Fruit fly (Drosophila melanogaster) whole organism, embryonic: Measurements from ENCODE around the gene nonA.

Experiments
- Ada2b ChIP-seq: fragments of 200-800 bp; sonication (Bioruptor generic); IDR thresholded peaks from 2 replicates; pipeline ENCODE4 v1.3.6; 2022; ENCODE audit warnings: missing biosample characterization, missing genetic modification characterization
- Antp ChIP-seq: fragments of 200-800 bp; sonication (Bioruptor generic); optimal IDR thresholded peaks from 3 replicates; lab custom pipeline; 2016; ENCODE audit warnings: missing biosample characterization, missing genetic modification characterization
- Asciz ChIP-seq: fragments of 200-800 bp; sonication (Bioruptor generic); optimal IDR thresholded peaks from 2 replicates; lab custom pipeline; 2017; ENCODE audit warnings: missing biosample characterization, mild to moderate bottlenecking, missing genetic modification characterization, missing genetic modification reagents
- CG10147 ChIP-seq: fragments of 200-800 bp; sonication (Bioruptor generic); optimal IDR thresholded peaks from 2 replicates; lab custom pipeline; 2019; ENCODE audit warnings: missing biosample characterization, mild to moderate bottlenecking, missing genetic modification characterization, moderate library complexity
- CG10462 ChIP-seq: fragments of 200-800 bp; sonication (Bioruptor generic); optimal IDR thresholded peaks from 2 replicates; lab custom pipeline; 2016; ENCODE audit warnings: missing biosample characterization, missing genetic modification characterization
- CG11560 ChIP-seq: fragments of 200-800 bp; sonication (Bioruptor generic); IDR thresholded peaks from 3 replicates; pipeline ENCODE4 v1.3.6; 2022; ENCODE audit warnings: missing biosample characterization, missing genetic modification characterization
- CG13123 ChIP-seq: fragments of 200-800 bp; sonication (Bioruptor generic); optimal IDR thresholded peaks from 2 replicates; lab custom pipeline; 2016; ENCODE audit warnings: missing biosample characterization, missing genetic modification characterization
- CG14667 ChIP-seq: fragments of 200-800 bp; sonication (Bioruptor generic); IDR thresholded peaks from 2 replicates; pipeline ENCODE4 v1.3.6; 2022; ENCODE audit warnings: missing biosample characterization, missing genetic modification characterization
- CG15479 ChIP-seq: fragments of 200-800 bp; sonication (Bioruptor generic); optimal IDR thresholded peaks from 3 replicates; lab custom pipeline; 2019; ENCODE audit warnings: missing biosample characterization, mild to moderate bottlenecking, missing genetic modification characterization, moderate library complexity
- CG1792 ChIP-seq: fragments of 200-800 bp; sonication (Bioruptor generic); optimal IDR thresholded peaks from 2 replicates; lab custom pipeline; 2016; ENCODE audit warnings: missing biosample characterization, missing genetic modification characterization
- CG2875 ChIP-seq: fragments of 200-800 bp; sonication (Bioruptor generic); optimal IDR thresholded peaks from 2 replicates; lab custom pipeline; 2017; ENCODE audit warnings: missing biosample characterization, mild to moderate bottlenecking, missing genetic modification characterization, missing genetic modification reagents
- CG30431 ChIP-seq: fragments of 200-800 bp; sonication (Bioruptor generic); optimal IDR thresholded peaks from 2 replicates; lab custom pipeline; 2017; ENCODE audit warnings: missing biosample characterization, missing genetic modification characterization
- CG32532 ChIP-seq: fragments of 200-800 bp; sonication (Bioruptor generic); IDR thresholded peaks from 2 replicates; pipeline ENCODE4 v1.3.6; 2022; ENCODE audit warnings: missing biosample characterization, missing genetic modification characterization
- CG3847 ChIP-seq: fragments of 200-800 bp; sonication (Bioruptor generic); IDR thresholded peaks from 2 replicates; pipeline ENCODE4 v1.3.6; 2022; ENCODE audit warnings: missing biosample characterization, missing genetic modification characterization
- CG3995 ChIP-seq: fragments of 200-800 bp; sonication (Bioruptor generic); optimal IDR thresholded peaks from 3 replicates; lab custom pipeline; 2016; ENCODE audit warnings: missing biosample characterization, missing genetic modification characterization
- CG4424 ChIP-seq: fragments of 200-800 bp; sonication (Bioruptor generic); optimal IDR thresholded peaks from 3 replicates; lab custom pipeline; 2016; ENCODE audit warnings: missing biosample characterization, missing genetic modification characterization
- CG6654 ChIP-seq: fragments of 200-800 bp; sonication (Bioruptor generic); optimal IDR thresholded peaks from 2 replicates; lab custom pipeline; 2017; ENCODE audit warnings: missing biosample characterization, mild to moderate bottlenecking, missing genetic modification characterization
- CG7372 ChIP-seq: fragments of 200-800 bp; sonication (Bioruptor generic); IDR thresholded peaks from 2 replicates; pipeline ENCODE4 v1.3.6; 2022; ENCODE audit warnings: missing biosample characterization, missing genetic modification characterization
- CG9876 ChIP-seq: fragments of 200-800 bp; sonication (Bioruptor generic); optimal IDR thresholded peaks from 2 replicates; lab custom pipeline; 2016; ENCODE audit warnings: missing biosample characterization, missing genetic modification characterization
- Dbx ChIP-seq: fragments of 200-800 bp; sonication (Bioruptor generic); IDR thresholded peaks from 3 replicates; pipeline ENCODE4 v1.3.6; 2022; ENCODE audit warnings: missing biosample characterization, missing genetic modification characterization
- Dip3 ChIP-seq: fragments of 200-800 bp; sonication (Bioruptor generic); optimal IDR thresholded peaks from 3 replicates; lab custom pipeline; 2016; ENCODE audit warnings: missing biosample characterization, missing genetic modification characterization
- Doc3 ChIP-seq: fragments of 200-800 bp; sonication (Bioruptor generic); IDR thresholded peaks from 3 replicates; pipeline ENCODE4 v1.3.6; 2022; ENCODE audit warnings: missing biosample characterization, missing genetic modification characterization; ENCODE audit not compliant: partially characterized antibody
- Elba2 ChIP-seq: fragments of 200-800 bp; sonication (Bioruptor generic); optimal IDR thresholded peaks from 3 replicates; lab custom pipeline; 2016; ENCODE audit warnings: missing biosample characterization, missing genetic modification characterization
- Ets65A ChIP-seq: fragments of 200-800 bp; sonication (Bioruptor generic); peaks from one replicate; lab custom pipeline; 2016; ENCODE audit warnings: missing biosample characterization, missing genetic modification characterization
- H2.0 ChIP-seq: fragments of 200-800 bp; sonication (Bioruptor generic); IDR thresholded peaks from 2 replicates; pipeline ENCODE4 v1.3.6; 2022; ENCODE audit warnings: missing biosample characterization, missing genetic modification characterization
- Hr51 ChIP-seq, 2 experiments: fragments of 200-800 bp; sonication (Bioruptor generic); optimal IDR thresholded peaks; 2 replicates in 1 of 2; 3 replicates in 1 of 2; lab custom pipeline; 2016 to 2018; ENCODE audit warnings: missing biosample characterization in 2 of 2, missing genetic modification characterization in 2 of 2, mild to moderate bottlenecking in 1 of 2, moderate library complexity in 1 of 2
- Lhr ChIP-seq: fragments of 200-800 bp; sonication (Bioruptor generic); optimal IDR thresholded peaks from 3 replicates; lab custom pipeline; 2017; ENCODE audit warnings: mild to moderate bottlenecking, missing biosample characterization, missing genetic modification reagents, missing genetic modification characterization
- Lim3 ChIP-seq: fragments of 200-800 bp; sonication (Bioruptor generic); IDR thresholded peaks from 2 replicates; pipeline ENCODE4 v1.3.6; 2022; ENCODE audit warnings: missing biosample characterization, missing genetic modification characterization
- MBD-R2 ChIP-seq: fragments of 200-800 bp; sonication (Bioruptor generic); IDR thresholded peaks from 2 replicates; pipeline ENCODE4 v1.3.6; 2022; ENCODE audit warnings: missing biosample characterization, missing genetic modification characterization
- Mes4 ChIP-seq: fragments of 200-800 bp; sonication (Bioruptor generic); optimal IDR thresholded peaks from 2 replicates; lab custom pipeline; 2016; ENCODE audit warnings: missing biosample characterization, missing genetic modification characterization
- Opbp ChIP-seq: fragments of 200-800 bp; sonication (Bioruptor generic); IDR thresholded peaks from 3 replicates; pipeline ENCODE4 v1.3.6; 2022; ENCODE audit warnings: missing biosample characterization, missing genetic modification characterization; ENCODE audit not compliant: partially characterized antibody
- Tbp ChIP-seq: fragments of >200 bp; optimal IDR thresholded peaks from 2 replicates; lab custom pipeline; 2018; ENCODE audit warnings: missing biosample characterization, missing genetic modification characterization
- abd-A ChIP-seq: fragments of 200-800 bp; sonication (Bioruptor generic); optimal IDR thresholded peaks from 3 replicates; lab custom pipeline; 2019; ENCODE audit warnings: missing biosample characterization, mild to moderate bottlenecking, missing genetic modification characterization, moderate library complexity
- ato ChIP-seq: fragments of 200-800 bp; sonication (Bioruptor generic); IDR thresholded peaks from 2 replicates; pipeline ENCODE4 v1.3.6; 2022; ENCODE audit warnings: missing biosample characterization, missing genetic modification characterization; ENCODE audit not compliant: partially characterized antibody
- chif ChIP-seq, 2 experiments: fragments of 200-800 bp; sonication (Bioruptor generic); optimal IDR thresholded peaks; 3 replicates each; lab custom pipeline; 2016; ENCODE audit warnings: missing biosample characterization in 2 of 2, missing genetic modification characterization in 2 of 2
- dpn ChIP-seq, 2 experiments: fragments of 200-800 bp; sonication (Bioruptor generic); optimal IDR thresholded peaks; 3 replicates each; lab custom pipeline; 2016; ENCODE audit warnings: missing biosample characterization in 2 of 2, missing genetic modification characterization in 2 of 2
- dysf ChIP-seq: fragments of 200-800 bp; sonication (Bioruptor generic); IDR thresholded peaks from 3 replicates; pipeline ENCODE4 v1.3.6; 2022; ENCODE audit warnings: missing biosample characterization, missing genetic modification characterization
- eve ChIP-seq, 2 experiments: fragments of >200 bp; optimal IDR thresholded peaks; 2 replicates each; lab custom pipeline; 2017; ENCODE audit warnings: missing biosample characterization in 2 of 2, missing genetic modification characterization in 2 of 2
- ewg ChIP-seq: fragments of 200-800 bp; sonication (Bioruptor generic); optimal IDR thresholded peaks from 3 replicates; lab custom pipeline; 2017; ENCODE audit warnings: mild to moderate bottlenecking, missing biosample characterization, missing genetic modification reagents, missing genetic modification characterization
- fu2 ChIP-seq: fragments of 200-800 bp; sonication (Bioruptor generic); optimal IDR thresholded peaks from 2 replicates; lab custom pipeline; 2016; ENCODE audit warnings: missing biosample characterization, missing genetic modification characterization
- gsb-n ChIP-seq: fragments of 200-800 bp; sonication (Bioruptor generic); optimal IDR thresholded peaks from 3 replicates; lab custom pipeline; 2018; ENCODE audit warnings: missing biosample characterization, mild to moderate bottlenecking, missing genetic modification characterization
- lab ChIP-seq: fragments of 200-800 bp; sonication (Bioruptor generic); optimal IDR thresholded peaks from 3 replicates; lab custom pipeline; 2017; ENCODE audit warnings: missing biosample characterization, missing genetic modification characterization, mild to moderate bottlenecking, moderate library complexity, missing genetic modification reagents
- lbe ChIP-seq: fragments of 200-800 bp; sonication (Bioruptor generic); optimal IDR thresholded peaks from 2 replicates; lab custom pipeline; 2016; ENCODE audit warnings: missing biosample characterization, mild to moderate bottlenecking, missing genetic modification characterization
- otp ChIP-seq: fragments of 200-800 bp; sonication (Bioruptor generic); IDR thresholded peaks from 3 replicates; pipeline ENCODE4, ENCODE4 v1.3.6; 2022; ENCODE audit warnings: missing biosample characterization, missing genetic modification characterization
- phol ChIP-seq: fragments of 200-800 bp; sonication (Bioruptor generic); optimal IDR thresholded peaks from 3 replicates; lab custom pipeline; 2018; ENCODE audit warnings: missing biosample characterization, mild to moderate bottlenecking, missing genetic modification characterization, moderate library complexity
- sc ChIP-seq, 3 experiments: fragments of >200 bp in 2 of 3; fragments of 200-800 bp in 1 of 3; sonication (Bioruptor generic) in 1 of 3; optimal IDR thresholded peaks; 2 replicates in 2 of 3; 3 replicates in 1 of 3; lab custom pipeline; 2017; ENCODE audit warnings: mild to moderate bottlenecking in 1 of 3, missing biosample characterization in 1 of 3, missing genetic modification characterization in 1 of 3, missing genetic modification reagents in 1 of 3
- slou ChIP-seq: fragments of 200-800 bp; sonication (Bioruptor generic); optimal IDR thresholded peaks from 3 replicates; lab custom pipeline; 2016; ENCODE audit warnings: missing biosample characterization, missing genetic modification characterization
- vfl ChIP-seq: fragments of 200-800 bp; sonication (Bioruptor generic); optimal IDR thresholded peaks from 2 replicates; lab custom pipeline; 2016; ENCODE audit warnings: missing biosample characterization, missing genetic modification characterization
- wdn ChIP-seq: fragments of 200-800 bp; sonication (Bioruptor generic); IDR thresholded peaks from 2 replicates; pipeline ENCODE4 v1.3.6; 2022; ENCODE audit warnings: missing biosample characterization, missing genetic modification characterization
- wor ChIP-seq: fragments of 200-800 bp; sonication (Bioruptor generic); IDR thresholded peaks from 2 replicates; pipeline ENCODE4 v1.3.6; 2022; ENCODE audit warnings: missing biosample characterization, missing genetic modification characterization

The nonA gene

dm6 chrX:16391397-16391796, 30.0 kb downstream of the nonA start, which contains the start of the genes TH1 and mei-41 (continued):
- TF ChIP-seq Lim3 (GFP tag; lab: Robert Waterston, UW) = peak; percentile 82
- peak; percentile 76 for TF ChIP-seq CG4424
- TF ChIP-seq Elba2 (GFP tag; lab: Kevin White, UChicago) = no peak
- TF ChIP-seq MBD-R2 (GFP tag; lab: Robert Waterston, UW) = peak; percentile 95
- TF ChIP-seq CG14667 = peak; percentile 95
- peak; percentile 89 for TF ChIP-seq CG11560 (tag; lab: Robert Waterston, UW)
- peak; percentile 90 for TF ChIP-seq gsb-n (tag; lab: Kevin White, UChicago)
- no peak for TF ChIP-seq slou
- TF ChIP-seq lab (GFP tag; lab: Kevin White, UChicago) = no peak
- peak; percentile 77 for TF ChIP-seq vfl (GFP tag; lab: Kevin White, UChicago)
- TF ChIP-seq ewg (GFP tag; lab: Kevin White, UChicago) = peak; percentile 82
- no peak for TF ChIP-seq Asciz (GFP tag; lab: Kevin White, UChicago)
- no peak for TF ChIP-seq CG13123 (GFP tag; lab: Kevin White, UChicago)
- peak; percentile 96 for TF ChIP-seq CG3847 (GFP tag; lab: Robert Waterston, UW)
- peak; percentile 95 for TF ChIP-seq Dbx
- TF ChIP-seq CG30431 (GFP tag; lab: Kevin White, UChicago) = peak; percentile 88
- TF ChIP-seq CG6654 (GFP tag; lab: Kevin White, UChicago) = peak; percentile 59
- TF ChIP-seq Mes4 (GFP tag; lab: Kevin White, UChicago) = peak; percentile 13
- TF ChIP-seq Lhr = peak; percentile 58
- peak; percentile 66 for TF ChIP-seq Dip3
- no peak for TF ChIP-seq CG15479
- TF ChIP-seq Antp (GFP tag; lab: Kevin White, UChicago) = peak; percentile 26
- TF ChIP-seq wdn (GFP tag; lab: Robert Waterston, UW) = peak; percentile 89
- TF ChIP-seq Opbp = no peak
- TF ChIP-seq eve (GFP tag; optimal IDR thresholded peaks at IDR 0.05; lab: Kevin White, UChicago) = no peak
- no peak for TF ChIP-seq CG10147 (GFP tag; lab: Kevin White, UChicago)
- TF ChIP-seq phol (tag; lab: Kevin White, UChicago) = peak; percentile 95

- TF ChIP-seq ato (GFP tag; lab: Robert Waterston, UW) (no peak), CG4424 (peak; percentile 66), abd-A (no peak), CG7372 (GFP tag; lab: Robert Waterston, UW) (0 out of 2 replicates have a peak, but pooled peaks have one; percentile 26), lbe (GFP tag; lab: Kevin White, UChicago) (peak; percentile 4), CG10462 (peak; percentile 43), Doc3 (GFP tag; lab: Robert Waterston, UW) (no peak), fu2 (GFP tag; lab: Kevin White, UChicago) (peak; percentile 12), CG3995 (GFP tag; lab: Kevin White, UChicago) (peak; percentile 7), chif (GFP tag; optimal IDR thresholded peaks at IDR 0.05; lab: Kevin White, UChicago) (peak; percentile 32), CG9876 (GFP tag; lab: Kevin White, UChicago) (no peak), Ada2b (GFP tag; lab: Robert Waterston, UW) (peak; percentile 85), wor (GFP tag; lab: Robert Waterston, UW) (peak; percentile 27; the same call in 1 of the 2 replicates), Ets65A (GFP tag; lab: Kevin White, UChicago) (peak; percentile 62), dpn (GFP tag; optimal IDR thresholded peaks at IDR 0.05; lab: Kevin White, UChicago) (peak; percentile 62 to 84), CG32532 (GFP tag; lab: Robert Waterston, UW) (peak; percentile 87), gsb-n (tag; lab: Kevin White, UChicago) (peak; percentile 39), CG2875 (peak; percentile 6), H2.0 (peak; percentile 74), sc (optimal IDR thresholded peaks at IDR 0.05; lab: Kevin White, UChicago) (no peak), sc (GFP tag; optimal IDR thresholded peaks at IDR 0.05; lab: Kevin White, UChicago) (no peak), Hr51 (GFP tag; optimal IDR thresholded peaks at IDR 0.05; lab: Kevin White, UChicago) (peak in 1 of 2 experiments; percentile 90), Tbp (GFP tag; lab: Kevin White, UChicago) (no peak), CG1792 (GFP tag; lab: Kevin White, UChicago) (peak; percentile 50), otp (GFP tag; lab: Robert Waterston, UW) (peak; percentile 67; the same call in 2 of the 3 replicates), dysf (peak; percentile 88)
Observed at dm6 chrX:16403811-16404420, 42.5 kb downstream of the nonA start.
